Worm (Caenorhabditis elegans) whole organism, L4 larva: ENCODE measurements around the gene C53B7.6.

ENCODE experiments used
- T20F7.1 ChIP-seq: fragments of 200-800 bp; sonication (Bioruptor generic); optimal IDR thresholded peaks from 2 replicates; lab custom pipeline; 2018; ENCODE audit warnings: mild to moderate bottlenecking, missing genetic modification characterization, missing compliant biosample characterization
- Y105C5A.15 ChIP-seq: fragments of 200-800 bp; sonication (Bioruptor generic); IDR thresholded peaks from 2 replicates; pipeline ENCODE4 v1.3.6; 2022; ENCODE audit warnings: missing genetic modification characterization, missing compliant biosample characterization
- Y48G9A.11 ChIP-seq: fragments of 200-800 bp; sonication (Bioruptor generic); IDR thresholded peaks from 2 replicates; pipeline ENCODE4 v1.3.6; 2022; ENCODE audit warnings: missing genetic modification reagents, missing genetic modification characterization, missing compliant biosample characterization
- Y5F2A.4 ChIP-seq: fragments of 200-800 bp; sonication (Bioruptor generic); optimal IDR thresholded peaks from 2 replicates; lab custom pipeline; 2018; ENCODE audit warnings: mild to moderate bottlenecking, missing genetic modification characterization, missing compliant biosample characterization
- ZK337.2 ChIP-seq: fragments of 200-800 bp; sonication (Bioruptor generic); IDR thresholded peaks from 2 replicates; pipeline ENCODE4 v1.3.6; 2022; ENCODE audit warnings: missing genetic modification reagents, missing genetic modification characterization, missing compliant biosample characterization
- aha-1 ChIP-seq: fragments of 150-350 bp; peaks from one replicate; lab custom pipeline; 2014; ENCODE audit warnings: missing biosample characterization, missing genetic modification characterization
- ceh-44 ChIP-seq: fragments of 200-800 bp; sonication (Bioruptor generic); IDR thresholded peaks from 2 replicates; pipeline ENCODE4 v1.3.6; 2022; ENCODE audit warnings: missing genetic modification reagents, missing genetic modification characterization, missing compliant biosample characterization
- ctbp-1 ChIP-seq: fragments of 200-800 bp; sonication (Bioruptor generic); IDR thresholded peaks from 2 replicates; pipeline ENCODE4 v1.3.6; 2022; ENCODE audit warnings: missing genetic modification reagents, missing genetic modification characterization, missing compliant biosample characterization
- dmd-6 ChIP-seq: fragments of 200-800 bp; sonication (Bioruptor generic); IDR thresholded peaks from 2 replicates; pipeline ENCODE4 v1.3.6; 2022; ENCODE audit warnings: missing genetic modification reagents, missing genetic modification characterization, missing compliant biosample characterization
- dpl-1 ChIP-seq: fragments of 150-350 bp; optimal IDR thresholded peaks from 2 replicates; lab custom pipeline; 2014; ENCODE audit warnings: missing biosample characterization, missing genetic modification reagents, missing genetic modification characterization
- duxl-1 ChIP-seq: sonication (generic microtip); optimal IDR thresholded peaks from 2 replicates; lab custom pipeline; 2016; ENCODE audit warnings: mild to moderate bottlenecking, missing genetic modification characterization, moderate library complexity, missing compliant biosample characterization; ENCODE audit not compliant: poor library complexity
- dve-1 ChIP-seq: sonication (generic microtip); optimal IDR thresholded peaks from 2 replicates; lab custom pipeline; 2017; ENCODE audit warnings: antibody characterized with exemption, mild to moderate bottlenecking, missing genetic modification characterization, missing compliant biosample characterization; ENCODE audit not compliant: insufficient read depth
- hlh-30 ChIP-seq: sonication (generic microtip); optimal IDR thresholded peaks from 2 replicates; lab custom pipeline; 2017; ENCODE audit warnings: antibody characterized with exemption, mild to moderate bottlenecking, missing genetic modification characterization, missing compliant biosample characterization; ENCODE audit not compliant: insufficient read depth
- hmg-1.1 ChIP-seq: fragments of 200-800 bp; sonication (Bioruptor generic); IDR thresholded peaks from 2 replicates; pipeline ENCODE4 v1.3.6; 2022; ENCODE audit warnings: missing genetic modification reagents, missing genetic modification characterization, missing compliant biosample characterization
- lin-1 ChIP-seq: fragments of 200-800 bp; sonication (Bioruptor generic); IDR thresholded peaks from 2 replicates; pipeline ENCODE4 v1.3.6; 2022; ENCODE audit warnings: missing genetic modification reagents, missing genetic modification characterization, missing compliant biosample characterization
- lin-29 ChIP-seq: fragments of 200-800 bp; sonication (Bioruptor generic); IDR thresholded peaks from 2 replicates; pipeline ENCODE4 v1.3.6; 2022; ENCODE audit warnings: missing genetic modification reagents, missing genetic modification characterization, missing compliant biosample characterization
- lin-38 ChIP-seq: fragments of 200-800 bp; sonication (Bioruptor generic); IDR thresholded peaks from 2 replicates; pipeline ENCODE4 v1.3.6; 2022; ENCODE audit warnings: missing genetic modification reagents, missing genetic modification characterization, missing compliant biosample characterization
- lir-3 ChIP-seq: sonication (generic microtip); optimal IDR thresholded peaks from 2 replicates; lab custom pipeline; 2016; ENCODE audit warnings: mild to moderate bottlenecking, missing genetic modification characterization, missing compliant biosample characterization
- lsy-2 ChIP-seq, 2 experiments: fragments of 150-350 bp in 1 of 2; sonication (generic microtip) in 1 of 2; optimal IDR thresholded peaks; 2 replicates each; lab custom pipeline; 2014 to 2017; ENCODE audit warnings: missing biosample characterization in 2 of 2, missing genetic modification characterization in 2 of 2
- madf-5 ChIP-seq, 2 experiments: fragments of 200-800 bp; sonication (Bioruptor generic); IDR thresholded peaks; 2 replicates each; pipeline ENCODE4 v1.3.6; 2022; ENCODE audit warnings: missing compliant biosample characterization in 2 of 2, missing genetic modification characterization in 2 of 2
- mdl-1 ChIP-seq, 2 experiments: fragments of 150-350 bp in 1 of 2; sonication (generic microtip) in 1 of 2; optimal IDR thresholded peaks; 2 replicates each; lab custom pipeline; 2014 to 2017; ENCODE audit warnings: missing biosample characterization in 2 of 2, missing genetic modification characterization in 2 of 2
- mdt-29 ChIP-seq: fragments of 200-800 bp; sonication (Bioruptor generic); IDR thresholded peaks from 2 replicates; pipeline ENCODE4 v1.3.6; 2022; ENCODE audit warnings: missing genetic modification reagents, missing genetic modification characterization, missing compliant biosample characterization
- nhr-10 ChIP-seq: fragments of 150-350 bp; optimal IDR thresholded peaks from 2 replicates; lab custom pipeline; 2014; ENCODE audit warnings: missing biosample characterization, missing genetic modification characterization
- nhr-11 ChIP-seq: fragments of 150-350 bp; optimal IDR thresholded peaks from 2 replicates; lab custom pipeline; 2014; ENCODE audit warnings: missing biosample characterization, missing genetic modification characterization
- nhr-237 ChIP-seq: sonication (generic microtip); optimal IDR thresholded peaks from 2 replicates; lab custom pipeline; 2017; ENCODE audit warnings: missing biosample characterization, missing genetic modification characterization
- nhr-28 ChIP-seq: fragments of 150-350 bp; optimal IDR thresholded peaks from 2 replicates; lab custom pipeline; 2014; ENCODE audit warnings: missing biosample characterization, missing genetic modification characterization
- nhr-6 ChIP-seq: fragments of 150-350 bp; optimal IDR thresholded peaks from 2 replicates; lab custom pipeline; 2014; ENCODE audit warnings: missing biosample characterization, missing genetic modification characterization
- nhr-76 ChIP-seq: fragments of 150-350 bp; optimal IDR thresholded peaks from 2 replicates; lab custom pipeline; 2014; ENCODE audit warnings: missing biosample characterization, missing genetic modification characterization
- pqm-1 ChIP-seq: sonication (generic microtip); optimal IDR thresholded peaks from 2 replicates; lab custom pipeline; 2017; ENCODE audit warnings: missing biosample characterization, missing genetic modification characterization
- rbr-2 ChIP-seq: sonication (generic microtip); optimal IDR thresholded peaks from 2 replicates; lab custom pipeline; 2016; ENCODE audit warnings: missing genotype, missing genetic modification characterization, missing compliant biosample characterization
- saeg-2 ChIP-seq: fragments of 200-800 bp; sonication (Bioruptor generic); IDR thresholded peaks from 2 replicates; pipeline ENCODE4 v1.3.6; 2022; ENCODE audit warnings: missing genetic modification reagents, missing genetic modification characterization, missing compliant biosample characterization
- snpc-1.2 ChIP-seq: fragments of 200-800 bp; sonication (Bioruptor generic); IDR thresholded peaks from 2 replicates; pipeline ENCODE4 v1.3.6; 2022; ENCODE audit warnings: missing genetic modification reagents, missing genetic modification characterization, missing compliant biosample characterization
- tra-1 ChIP-seq: fragments of 200-800 bp; sonication (Bioruptor generic); IDR thresholded peaks from 2 replicates; pipeline ENCODE4 v1.3.6; 2022; ENCODE audit warnings: missing genetic modification reagents, missing genetic modification characterization, missing compliant biosample characterization
- vab-7 ChIP-seq: fragments of 200-800 bp; sonication (Bioruptor generic); IDR thresholded peaks from 2 replicates; pipeline ENCODE4 v1.3.6; 2022; ENCODE audit warnings: missing genetic modification reagents, missing genetic modification characterization, missing compliant biosample characterization
- zfp-3 ChIP-seq: fragments of 200-800 bp; sonication (Bioruptor generic); conservative IDR thresholded peaks from 2 replicates; pipeline ENCODE4 v1.3.6; 2022; ENCODE audit warnings: missing genetic modification reagents, missing genetic modification characterization, missing compliant biosample characterization
- zip-2 ChIP-seq: fragments of 150-350 bp; optimal IDR thresholded peaks from 2 replicates; lab custom pipeline; 2014; ENCODE audit warnings: missing biosample characterization, missing genetic modification characterization
- ztf-11 ChIP-seq: fragments of 150-350 bp; optimal IDR thresholded peaks from 2 replicates; lab custom pipeline; 2014; ENCODE audit warnings: missing biosample characterization, missing genetic modification characterization

The C53B7.6 gene

DNA sequence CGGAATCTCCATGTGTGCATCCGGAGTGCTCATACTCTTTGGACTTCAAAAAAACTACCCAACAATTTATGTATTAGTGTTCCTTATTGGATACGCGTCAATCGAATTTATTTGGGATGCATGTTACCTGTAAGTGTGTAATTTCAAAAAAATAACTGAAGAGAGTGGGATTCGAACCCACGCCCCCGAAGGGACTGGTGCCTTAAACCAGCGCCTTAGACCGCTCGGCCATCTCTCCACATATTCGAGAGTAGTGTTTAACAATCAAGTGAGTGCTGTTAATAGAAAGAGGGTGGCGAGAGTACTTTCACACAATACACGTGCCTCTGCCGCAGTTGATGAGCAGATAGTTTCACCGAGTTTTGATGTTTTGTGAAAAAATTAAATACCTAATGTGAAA, 34.4 kb upstream of the C53B7.6 start (continued):
- TF ChIP-seq nhr-28 (tag; lab: Kevin White, UChicago) (peak; percentile 56), aha-1 (tag; lab: Kevin White, UChicago) (peak; percentile 61), dpl-1 (GFP tag; lab: Kevin White, UChicago) (no peak), nhr-11 (tag; lab: Kevin White, UChicago) (peak; percentile 15), hmg-1.1 (GFP tag; lab: Robert Waterston, UW) (peak; percentile 68), nhr-76 (tag; lab: Kevin White, UChicago) (no peak), tra-1 (GFP tag; lab: Robert Waterston, UW) (peak; percentile 87), lin-38 (GFP tag; lab: Robert Waterston, UW) (no peak; the same call in 1 of the 2 replicates), nhr-6 (tag; lab: Kevin White, UChicago) (peak; percentile 43), lin-1 (GFP tag; lab: Robert Waterston, UW) (peak; percentile 66; the same call in 1 of the 2 replicates), nhr-10 (tag; lab: Kevin White, UChicago) (no peak), duxl-1 (tag; lab: Kevin White, UChicago) (peak; percentile 80), T20F7.1 (GFP tag; lab: Kevin White, UChicago) (peak; percentile 43), hlh-30 (tag; lab: Kevin White, UChicago) (peak; percentile 73), lin-29 (GFP tag; lab: Robert Waterston, UW) (no peak), Y5F2A.4 (GFP tag; lab: Kevin White, UChicago) (peak; percentile 19), lir-3 (tag; lab: Kevin White, UChicago) (peak; percentile 60), mdt-29 (GFP tag; lab: Robert Waterston, UW) (peak; percentile 62; the same call in 1 of the 2 replicates), snpc-1.2 (GFP tag; lab: Robert Waterston, UW) (peak; percentile 83), dve-1 (tag; lab: Kevin White, UChicago) (peak; percentile 63), pqm-1 (tag; lab: Kevin White, UChicago) (no peak), ZK337.2 (GFP tag; lab: Robert Waterston, UW) (peak; percentile 76), ctbp-1 (GFP tag; lab: Robert Waterston, UW) (peak; percentile 89), Y48G9A.11 (GFP tag; lab: Robert Waterston, UW) (peak; percentile 61; the same call in 1 of the 2 replicates), madf-5 (GFP tag; IDR thresholded peaks at IDR 0.05; lab: Robert Waterston, UW) (peak; percentile 64 to 73; a peak in 3 of 4 replicates), ceh-44 (GFP tag; lab: Robert Waterston, UW) (0 out of 2 replicates have a peak, but pooled peaks have one; percentile 30), saeg-2 (GFP tag; lab: Robert Waterston, UW) (no peak), mdl-1 (tag; optimal IDR thresholded peaks at IDR 0.05; lab: Kevin White, UChicago) (peak; percentile 29 to 92), dmd-6 (GFP tag; lab: Robert Waterston, UW) (peak; percentile 70)

DNA sequence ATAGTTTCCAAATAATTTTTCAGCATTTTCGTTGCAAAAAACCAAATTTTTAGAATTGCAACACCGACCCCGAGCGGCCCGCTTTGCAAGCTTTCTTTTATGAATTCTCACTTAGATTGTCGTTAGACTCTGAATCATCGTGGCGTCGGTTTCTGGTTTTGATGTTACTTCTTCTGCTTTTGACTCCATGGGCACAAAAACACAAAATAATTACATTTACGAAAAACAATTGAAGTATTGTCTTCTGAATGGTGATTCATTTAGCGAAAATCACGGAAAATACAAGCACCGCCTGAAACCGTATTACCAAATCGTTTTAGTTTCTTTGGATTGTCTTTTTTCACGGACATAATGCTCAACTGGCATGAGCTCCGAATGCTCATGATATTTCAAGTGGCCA, 32.5 kb upstream of the C53B7.6 start, which contains the start of gene pes-23:
Gene pes-23 (plus strand): TSS at position 301 of the 400 bp plus-strand sequence.
- TF ChIP-seq rbr-2 (no peak), lsy-2 (tag; optimal IDR thresholded peaks at IDR 0.05; lab: Kevin White, UChicago) (no peak), snpc-1.2 (GFP tag; lab: Robert Waterston, UW) (no peak), nhr-237 (no peak), dmd-6 (GFP tag; lab: Robert Waterston, UW) (no peak), ztf-11 (tag; lab: Kevin White, UChicago) (no peak), Y105C5A.15 (GFP tag; lab: Robert Waterston, UW) (no peak), aha-1 (tag; lab: Kevin White, UChicago) (no peak), lin-29 (GFP tag; lab: Robert Waterston, UW) (no peak), zip-2 (tag; lab: Kevin White, UChicago) (no peak), vab-7 (GFP tag; lab: Robert Waterston, UW) (no peak), zfp-3 (GFP tag; lab: Robert Waterston, UW) (no peak), lin-1 (GFP tag; lab: Robert Waterston, UW) (no peak)
